Worm (Caenorhabditis elegans): ENCODE data around the gene fipr-2.

fipr-2 gene

ce11 chrV:12413651-12414114, 48.5 kb downstream of the fipr-2 start, which contains the start of gene cdr-6:
cdr-6 (minus strand) TSS chrV:12413701.
- TF ChIP-seq pat-9 (tag; optimal IDR thresholded peaks at IDR 0.05) (no peak), odd-2 (tag; optimal IDR thresholded peaks at IDR 0.05) (no peak), ceh-48 (tag; optimal IDR thresholded peaks at IDR 0.05) (no peak), npax-4 (tag; optimal IDR thresholded peaks at IDR 0.05) (no peak), dve-1 (tag; optimal IDR thresholded peaks at IDR 0.05) (no peak), gmeb-2 (tag; optimal IDR thresholded peaks at IDR 0.05) (no peak), pha-2 (tag; optimal IDR thresholded peaks at IDR 0.05) (no peak), sdc-2 (tag; optimal IDR thresholded peaks at IDR 0.05) (no peak), ceh-45 (GFP tag; IDR thresholded peaks at IDR 0.05) (no peak), pros-1 (tag; optimal IDR thresholded peaks at IDR 0.05) (no peak), C38D4.7 (GFP tag; optimal IDR thresholded peaks at IDR 0.05) (no peak), pqm-1 (tag; optimal IDR thresholded peaks at IDR 0.05) (no peak), Y22D7AL.16 (tag; optimal IDR thresholded peaks at IDR 0.05) (no peak), fkh-6 (tag; optimal IDR thresholded peaks at IDR 0.05) (no peak), fkh-10 (GFP tag; optimal IDR thresholded peaks at IDR 0.05) (no peak), elt-2 (tag; optimal IDR thresholded peaks at IDR 0.05) (no peak), tbx-2 (tag; optimal IDR thresholded peaks at IDR 0.05) (no peak)

ce11 chrV:12414362-12414761, 49.2 kb downstream of the fipr-2 start:
- no peak for TF ChIP-seq K09A11.1 (tag; optimal IDR thresholded peaks at IDR 0.05; ENCODE audit: insufficient read depth)
- no peak for TF ChIP-seq elt-2 (tag; optimal IDR thresholded peaks at IDR 0.05)
- TF ChIP-seq pax-1 (tag; optimal IDR thresholded peaks at IDR 0.05) = no peak
- no peak for TF ChIP-seq lim-6 (tag; optimal IDR thresholded peaks at IDR 0.05)
- no peak for TF ChIP-seq dmd-4 (tag; optimal IDR thresholded peaks at IDR 0.05; ENCODE audit: borderline replicate concordance)
- no peak for TF ChIP-seq C38D4.7 (GFP tag; optimal IDR thresholded peaks at IDR 0.05)
- no peak for TF ChIP-seq zip-5 (tag; optimal IDR thresholded peaks at IDR 0.05)

Data from whole organism, late embryonic.